Fruit fly (Drosophila melanogaster) whole organism, pupa: Measurements from ENCODE around the gene stas.

Experiments
- CG10348 ChIP-seq: fragments of 200-800 bp; sonication (Bioruptor generic); IDR thresholded peaks from 2 replicates; pipeline ENCODE4 v1.3.6; 2022; ENCODE audit warnings: missing biosample characterization, missing genetic modification characterization
- CG12605 ChIP-seq: fragments of 200-800 bp; sonication (Bioruptor generic); IDR thresholded peaks from 2 replicates; pipeline ENCODE4 v1.3.6; 2022; ENCODE audit warnings: missing biosample characterization, missing genetic modification characterization
- CG14655 ChIP-seq: fragments of 200-800 bp; sonication (Bioruptor generic); optimal IDR thresholded peaks from 3 replicates; lab custom pipeline; 2017; ENCODE audit warnings: mild to moderate bottlenecking, missing biosample characterization, missing genetic modification reagents, missing genetic modification characterization
- CG17806 ChIP-seq: fragments of 200-800 bp; sonication (Bioruptor generic); optimal IDR thresholded peaks from 2 replicates; lab custom pipeline; 2018; ENCODE audit warnings: missing biosample characterization, mild to moderate bottlenecking, missing genetic modification characterization, moderate library complexity
- CG32121 ChIP-seq: fragments of 200-800 bp; sonication (Bioruptor generic); IDR thresholded peaks from 2 replicates; pipeline ENCODE4 v1.3.6; 2022; ENCODE audit warnings: missing biosample characterization, missing genetic modification characterization
- CG34367 ChIP-seq: fragments of 200-800 bp; sonication (Bioruptor generic); optimal IDR thresholded peaks from 2 replicates; lab custom pipeline; 2018; ENCODE audit warnings: missing biosample characterization, mild to moderate bottlenecking, missing genetic modification characterization
- CG4496 ChIP-seq: fragments of 200-800 bp; sonication (Bioruptor generic); IDR thresholded peaks from 3 replicates; pipeline ENCODE4 v1.3.6; 2022; ENCODE audit warnings: missing biosample characterization, missing genetic modification characterization
- CG8159 ChIP-seq: fragments of 200-800 bp; sonication (Bioruptor generic); optimal IDR thresholded peaks from 3 replicates; lab custom pipeline; 2018; ENCODE audit warnings: missing biosample characterization, mild to moderate bottlenecking, missing genetic modification characterization, moderate library complexity
- CG8301 ChIP-seq: fragments of 200-800 bp; sonication (Bioruptor generic); optimal IDR thresholded peaks from 2 replicates; lab custom pipeline; 2018; ENCODE audit warnings: missing biosample characterization, mild to moderate bottlenecking, missing genetic modification characterization
- CG9948 ChIP-seq: fragments of 200-800 bp; sonication (Bioruptor generic); optimal IDR thresholded peaks from 2 replicates; lab custom pipeline; 2018; ENCODE audit warnings: missing biosample characterization, mild to moderate bottlenecking, missing genetic modification characterization, moderate library complexity
- D1 ChIP-seq: fragments of 200-800 bp; sonication (Bioruptor generic); optimal IDR thresholded peaks from 2 replicates; lab custom pipeline; 2018; ENCODE audit warnings: missing biosample characterization, mild to moderate bottlenecking, missing genetic modification characterization, moderate library complexity
- EcR ChIP-seq: fragments of 200-800 bp; sonication (Bioruptor generic); optimal IDR thresholded peaks from 3 replicates; lab custom pipeline; 2019; ENCODE audit warnings: missing biosample characterization, missing genetic modification characterization, mild to moderate bottlenecking, moderate library complexity, missing genetic modification reagents
- Ets98B ChIP-seq: fragments of 200-800 bp; sonication (Bioruptor generic); IDR thresholded peaks from 2 replicates; pipeline ENCODE4 v1.3.6; 2022; ENCODE audit warnings: missing biosample characterization, missing genetic modification characterization
- Pif1A ChIP-seq: fragments of 200-800 bp; sonication (Bioruptor generic); optimal IDR thresholded peaks from 3 replicates; lab custom pipeline; 2016; ENCODE audit warnings: missing biosample characterization, missing genetic modification characterization
- Pif1B ChIP-seq: fragments of 200-800 bp; sonication (Bioruptor generic); optimal IDR thresholded peaks from 3 replicates; lab custom pipeline; 2016; ENCODE audit warnings: missing biosample characterization, missing genetic modification characterization
- Snoo ChIP-seq: fragments of 200-800 bp; sonication (Bioruptor generic); optimal IDR thresholded peaks from 3 replicates; lab custom pipeline; 2017; ENCODE audit warnings: missing biosample characterization, mild to moderate bottlenecking, missing genetic modification characterization, inconsistent platforms
- fd96Ca ChIP-seq: fragments of 200-800 bp; sonication (Bioruptor generic); IDR thresholded peaks from 3 replicates; pipeline ENCODE4 v1.3.6; 2022; ENCODE audit warnings: missing biosample characterization, missing genetic modification characterization
- gl ChIP-seq: fragments of 200-800 bp; sonication (Bioruptor generic); optimal IDR thresholded peaks from 2 replicates; lab custom pipeline; 2018; ENCODE audit warnings: missing biosample characterization, mild to moderate bottlenecking, missing genetic modification characterization
- rn ChIP-seq: fragments of 200-800 bp; sonication (Bioruptor generic); IDR thresholded peaks from 2 replicates; pipeline ENCODE4 v1.3.6; 2022; ENCODE audit warnings: missing biosample characterization, missing genetic modification characterization

Gene stas

DNA sequence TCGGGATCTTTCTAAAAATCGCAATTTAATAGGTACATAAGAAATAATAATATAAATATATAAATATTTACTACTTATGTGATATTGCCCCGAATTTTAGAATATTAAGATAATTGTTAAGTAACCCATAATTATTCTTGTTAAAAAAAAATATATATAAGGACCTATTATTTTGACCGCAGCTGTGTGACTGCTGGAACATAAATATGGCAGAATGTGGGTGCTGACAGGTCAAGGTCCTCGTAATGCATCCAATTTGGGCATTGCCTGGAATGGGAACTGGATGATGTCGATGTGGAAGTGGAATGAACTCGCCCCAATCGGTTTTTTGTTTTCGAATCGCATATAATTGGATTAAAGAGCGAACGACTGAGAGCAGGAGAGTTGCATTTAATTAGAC lies 50.3 kb downstream of the stas start:
- no peak for TF ChIP-seq rn
- no peak for TF ChIP-seq CG4496
- peak; percentile 86 for TF ChIP-seq EcR
- peak; percentile 4 for TF ChIP-seq CG8159 (tag; lab: Kevin White, UChicago)
- TF ChIP-seq D1 (tag; lab: Kevin White, UChicago), result no peak
- TF ChIP-seq CG14655 (GFP tag; lab: Kevin White, UChicago), result peak; percentile 8
- TF ChIP-seq CG10348 (GFP tag; lab: Robert Waterston, UW), result no peak

DNA sequence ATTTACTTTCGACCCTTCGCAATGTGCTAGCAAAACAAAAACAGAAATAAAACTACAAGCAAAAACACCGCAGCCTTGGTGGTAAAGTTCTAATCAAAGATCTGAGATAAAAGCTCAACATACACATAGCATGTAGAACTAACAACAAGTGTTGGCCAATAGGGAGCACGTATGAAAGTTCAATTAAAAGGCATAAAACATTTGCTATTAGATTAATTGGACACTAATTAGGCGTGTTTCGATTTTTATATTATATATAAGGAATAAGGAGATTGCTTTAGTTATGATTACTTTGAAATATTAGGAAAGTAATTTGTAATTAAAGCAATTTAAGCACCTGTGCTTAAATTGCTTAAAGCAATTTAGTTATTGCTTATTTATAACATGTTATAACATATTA lies 51.1 kb downstream of the stas start:
- no peak for TF ChIP-seq CG9948 (tag; lab: Kevin White, UChicago)
- TF ChIP-seq CG8301 (tag; lab: Kevin White, UChicago), result no peak
- no peak for TF ChIP-seq D1 (tag; lab: Kevin White, UChicago)
- no peak for TF ChIP-seq EcR
- no peak for TF ChIP-seq Pif1B (GFP tag; lab: Kevin White, UChicago)
- TF ChIP-seq rn, result no peak
- TF ChIP-seq CG34367 (tag; lab: Kevin White, UChicago), result no peak
- no peak for TF ChIP-seq Snoo (tag; lab: Kevin White, UChicago)
- no peak for TF ChIP-seq CG32121 (GFP tag; lab: Robert Waterston, UW)
- no peak for TF ChIP-seq CG14655 (GFP tag; lab: Kevin White, UChicago)
- TF ChIP-seq CG17806 (tag; lab: Kevin White, UChicago), result no peak
- TF ChIP-seq gl (tag; lab: Kevin White, UChicago), result no peak
- no peak for TF ChIP-seq CG8159 (tag; lab: Kevin White, UChicago)
- no peak for TF ChIP-seq fd96Ca (GFP tag; lab: Robert Waterston, UW)
- TF ChIP-seq CG10348 (GFP tag; lab: Robert Waterston, UW), result no peak

DNA sequence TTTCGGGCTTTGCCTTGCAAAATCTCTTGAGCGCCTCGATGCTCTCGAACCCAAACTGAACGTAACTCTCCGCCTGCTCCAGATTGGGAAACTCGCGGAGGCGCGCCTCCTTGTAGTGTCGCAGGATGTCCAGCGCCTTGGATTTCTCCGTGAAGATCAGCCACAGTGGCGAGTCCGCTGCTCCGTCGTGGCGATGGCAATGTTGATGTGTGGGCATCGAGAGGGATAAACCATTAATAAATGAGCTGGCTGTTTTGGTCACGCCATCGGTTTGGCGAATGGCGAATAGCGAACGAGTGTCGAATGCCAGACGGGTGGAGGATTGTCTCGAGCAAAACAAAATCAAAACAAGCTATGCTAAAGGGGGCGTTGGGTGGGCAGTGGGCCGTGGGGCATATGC lies 51.8 kb downstream of the stas start:
- TF ChIP-seq Pif1A (GFP tag; lab: Kevin White, UChicago) (no peak), CG4496 (0 out of 3 replicates have a peak, but pooled peaks have one; percentile 26), CG17806 (tag; lab: Kevin White, UChicago) (no peak), Ets98B (no peak), CG12605 (GFP tag; lab: Robert Waterston, UW) (no peak), D1 (tag; lab: Kevin White, UChicago) (no peak), CG10348 (GFP tag; lab: Robert Waterston, UW) (no peak)
- TF ChIP-seq, all 21 proteins: peak for 1
